Fruit fly (Drosophila melanogaster): ENCODE results near the gene Fadd.
A peak's percentile ranks its signal among the peaks of the same experiment; 100 is the strongest.

The Fadd gene

dm6 chr3R:22023041-22023626 is 11.1 kb upstream of the Fadd start, which contains the start of the genes Mitofilin and mRpL35 (continued):
- TF ChIP-seq H2.0 (GFP tag; IDR thresholded peaks at IDR 0.05) (peak; percentile 27; the same call in 1 of the 2 replicates), crc (GFP tag; optimal IDR thresholded peaks at IDR 0.05) (no peak), Hey (tag; optimal IDR thresholded peaks at IDR 0.05) (no peak), kay (GFP tag; optimal IDR thresholded peaks at IDR 0.05) (peak; percentile 19)

- TF ChIP-seq CG12744 (GFP tag; optimal IDR thresholded peaks at IDR 0.05) (no peak), Ada2b (GFP tag; IDR thresholded peaks at IDR 0.05) (0 out of 2 replicates have a peak, but pooled peaks have one; percentile 7), MTF-1 (GFP tag; optimal IDR thresholded peaks at IDR 0.05; ENCODE audit: borderline replicate concordance) (no peak), NC2β (GFP tag; optimal IDR thresholded peaks at IDR 0.05) (no peak), CG2116 (GFP tag; optimal IDR thresholded peaks at IDR 0.05) (no peak), CG33557 (GFP tag; optimal IDR thresholded peaks at IDR 0.05) (no peak), CG31365 (tag; optimal IDR thresholded peaks at IDR 0.05) (no peak), CG18764 (GFP tag; optimal IDR thresholded peaks at IDR 0.05) (peak; percentile 2), Hmx (GFP tag; optimal IDR thresholded peaks at IDR 0.05) (no peak), CG11398 (GFP tag; optimal IDR thresholded peaks at IDR 0.05) (no peak), CG2678 (tag; optimal IDR thresholded peaks at IDR 0.05) (peak; percentile 19), lola (GFP tag; optimal IDR thresholded peaks at IDR 0.05) (no peak), Doc3 (GFP tag; IDR thresholded peaks at IDR 0.05; ENCODE audit: partially characterized antibody) (peak; percentile 40; the same call in 1 of the 3 replicates), B-H1 (GFP tag; IDR thresholded peaks at IDR 0.05) (no peak), bab2 (GFP tag; optimal IDR thresholded peaks at IDR 0.05) (no peak), org-1 (GFP tag; optimal IDR thresholded peaks at IDR 0.05) (no peak), salm (tag; optimal IDR thresholded peaks at IDR 0.05) (no peak), Hr3 (GFP tag; optimal IDR thresholded peaks at IDR 0.05) (peak; percentile 55), CG9797 (GFP tag; optimal IDR thresholded peaks at IDR 0.05) (no peak), Scr (GFP tag; IDR thresholded peaks at IDR 0.05; ENCODE audit: partially characterized antibody) (no peak; the same call in 1 of the 2 replicates), peb (GFP tag; IDR thresholded peaks at IDR 0.05) (no peak), crp (GFP tag; optimal IDR thresholded peaks at IDR 0.05) (peak in 1 of 2 experiments; percentile 13), CHES-1-like (GFP tag; optimal IDR thresholded peaks at IDR 0.05) (peak; percentile 16), twi (tag; optimal IDR thresholded peaks at IDR 0.05) (no peak), Ets97D (GFP tag; optimal IDR thresholded peaks at IDR 0.05) (no peak), HLHmδ (GFP tag; optimal IDR thresholded peaks at IDR 0.05) (no peak), Dad (GFP tag; optimal IDR thresholded peaks at IDR 0.05) (peak; percentile 19), dati (GFP tag; IDR thresholded peaks at IDR 0.05) (no peak), Gug (GFP tag; IDR thresholded peaks at IDR 0.05) (peak; percentile 29; the same call in 2 of the 4 replicates), kni (GFP tag; optimal IDR thresholded peaks at IDR 0.05) (peak; percentile 26), CG18476 (GFP tag; optimal IDR thresholded peaks at IDR 0.05) (no peak), az2 (GFP tag; optimal IDR thresholded peaks at IDR 0.05) (peak; percentile 18), Meics (GFP tag; optimal IDR thresholded peaks at IDR 0.05) (no peak), Ssrp (tag; optimal IDR thresholded peaks at IDR 0.05) (no peak), ken (GFP tag; IDR thresholded peaks at IDR 0.05) (no peak; the same call in 2 of the 3 replicates), CG33213 (GFP tag; optimal IDR thresholded peaks at IDR 0.05) (no peak), CG1602 (GFP tag; optimal IDR thresholded peaks at IDR 0.05) (no peak), Poxn (GFP tag; IDR thresholded peaks at IDR 0.05) (no peak), slp2 (GFP tag; optimal IDR thresholded peaks at IDR 0.05) (no peak), Max (GFP tag; optimal IDR thresholded peaks at IDR 0.05) (no peak), shn (GFP tag; optimal IDR thresholded peaks at IDR 0.05) (peak; percentile 1), Gsc (GFP tag; IDR thresholded peaks at IDR 0.05) (no peak), CG3838 (GFP tag; optimal IDR thresholded peaks at IDR 0.05) (no peak), gcm2 (GFP tag; optimal IDR thresholded peaks at IDR 0.05) (no peak), gem (tag; optimal IDR thresholded peaks at IDR 0.05) (peak; percentile 25)
Measured at dm6 chr3R:22025320-22025719, 8.9 kb upstream of the Fadd start, which contains the start of gene CG6028. CG6028 (minus strand) TSS chr3R:22025506.

All from whole organism, embryonic.